5 worm cellular contexts compared by ENCODE assay signal in the genomic region with DNA sequence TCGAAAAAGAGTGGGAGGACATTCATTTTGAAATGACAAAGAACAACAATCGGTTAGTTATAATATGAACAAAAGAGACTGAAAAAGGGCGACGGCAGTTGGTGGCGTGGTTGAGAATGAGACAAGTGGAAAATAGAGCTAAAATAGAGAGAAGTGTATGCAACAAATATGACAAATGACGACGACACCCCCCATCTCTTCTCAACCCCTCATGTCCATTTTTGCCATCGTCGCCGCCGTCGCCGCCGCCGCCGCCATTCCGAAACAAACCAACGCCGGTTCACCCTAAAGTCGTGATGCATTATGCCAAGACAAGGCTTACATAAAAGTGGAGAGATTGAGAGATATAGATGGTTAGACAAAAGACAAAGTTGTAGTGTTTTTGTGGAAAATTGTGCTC.
TF ChIP-seq lines count a peak whose summit lies in the region.

No protein-coding gene starts in this region.

TF ChIP-seq in whole organism, L1 larva, 84 proteins besides CTCF, POLR2A, EP300 and RAD21:
- peak; percentile 41 for TF ChIP-seq lin-14 (GFP tag; optimal IDR thresholded peaks at IDR 0.05; lab: Kevin White, UChicago)
- no peak for TF ChIP-seq fkh-4 (tag; optimal IDR thresholded peaks at IDR 0.05; lab: Kevin White, UChicago; ENCODE audit: borderline replicate concordance)

TF ChIP-seq in whole organism, L2 larva, 48 proteins besides CTCF, POLR2A, EP300 and RAD21:
- TF ChIP-seq elt-1 (tag; optimal IDR thresholded peaks at IDR 0.05; lab: Kevin White, UChicago) (no peak), C34F6.9 (tag; optimal IDR thresholded peaks at IDR 0.05; lab: Kevin White, UChicago) (no peak), dmd-4 (tag; optimal IDR thresholded peaks at IDR 0.05; lab: Kevin White, UChicago) (no peak), egl-27 (tag; optimal IDR thresholded peaks at IDR 0.05; lab: Kevin White, UChicago) (no peak), unc-55 (GFP tag; optimal IDR thresholded peaks at IDR 0.05; lab: Kevin White, UChicago) (peak; percentile 54), ceh-82 (tag; optimal IDR thresholded peaks at IDR 0.05; lab: Kevin White, UChicago) (no peak)

TF ChIP-seq in whole organism, L3 larva, 47 proteins besides CTCF, POLR2A, EP300 and RAD21:
- no peak for TF ChIP-seq daf-12 (tag; optimal IDR thresholded peaks at IDR 0.05; lab: Kevin White, UChicago)
- peak; percentile 41 for TF ChIP-seq lin-39 (tag; optimal IDR thresholded peaks at IDR 0.05; lab: Kevin White, UChicago)

TF ChIP-seq in whole organism, L4 larva, 104 proteins besides CTCF, POLR2A, EP300 and RAD21:
- TF ChIP-seq hlh-11 (tag; optimal IDR thresholded peaks at IDR 0.05; lab: Kevin White, UChicago) (no peak), lin-15B (tag; optimal IDR thresholded peaks at IDR 0.05; lab: Kevin White, UChicago) (no peak), aha-1 (tag; lab: Kevin White, UChicago) (peak; percentile 70), skn-1 (tag; optimal IDR thresholded peaks at IDR 0.05; lab: Kevin White, UChicago) (no peak), unc-62 (GFP tag; optimal IDR thresholded peaks at IDR 0.05 in 1 of 2; lab: Kevin White, UChicago) (peak in 1 of 2 experiments; percentile 52), unc-62 (tag; optimal IDR thresholded peaks at IDR 0.05; lab: Kevin White, UChicago) (no peak), zfp-2 (tag; optimal IDR thresholded peaks at IDR 0.05; lab: Kevin White, UChicago) (no peak), lin-29 (GFP tag; IDR thresholded peaks at IDR 0.05; lab: Robert Waterston, UW) (no peak)

TF ChIP-seq in whole organism, young adult, 124 proteins besides CTCF, POLR2A, EP300 and RAD21:
- no peak for TF ChIP-seq attf-5 (GFP tag; optimal IDR thresholded peaks at IDR 0.05; lab: Kevin White, UChicago)
- peak; percentile 93 for TF ChIP-seq madf-10 (tag; optimal IDR thresholded peaks at IDR 0.05; lab: Kevin White, UChicago)
- TF ChIP-seq zfh-2 (GFP tag; conservative IDR thresholded peaks at IDR 0.05; lab: Robert Waterston, UW) = peak; percentile 40; the same call in 1 of the 2 replicates
- no peak for TF ChIP-seq egl-18 (GFP tag; IDR thresholded peaks at IDR 0.05; lab: Robert Waterston, UW)
- no peak for TF ChIP-seq die-1 (tag; optimal IDR thresholded peaks at IDR 0.05; lab: Kevin White, UChicago)
